Fruit fly (Drosophila melanogaster): ENCODE measurements around the gene CG9399.

CG9399 gene

DNA sequence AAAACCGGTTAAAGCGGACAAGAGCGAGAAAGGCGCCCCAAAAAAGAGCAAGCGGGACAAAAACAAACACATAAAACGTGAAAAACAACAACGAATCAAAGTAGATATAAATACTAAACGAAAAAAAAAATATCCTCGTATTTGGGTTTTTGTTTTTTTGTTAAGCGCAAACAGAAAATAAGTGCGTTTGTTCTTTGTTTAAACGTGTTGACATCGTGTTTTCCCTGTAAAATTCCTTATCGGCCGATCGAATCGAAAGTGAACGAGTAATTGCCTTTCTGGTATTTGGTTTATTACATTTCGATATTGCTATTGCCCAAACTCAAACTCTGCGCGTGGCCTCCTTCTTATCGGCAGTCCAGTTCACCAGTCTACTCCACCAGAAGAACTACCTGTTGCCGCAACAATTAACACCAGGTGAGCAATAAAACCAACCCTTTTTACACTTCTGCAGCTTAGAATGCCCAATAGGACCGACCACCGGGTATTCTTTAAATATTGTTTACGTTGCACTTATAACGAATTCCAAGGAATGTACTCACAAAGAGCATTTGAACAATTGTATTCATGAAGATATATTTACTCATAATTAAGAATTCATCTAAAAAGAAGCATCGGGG, 17.9 kb upstream of the CG9399 start:
- TF ChIP-seq sqz (GFP tag; optimal IDR thresholded peaks at IDR 0.05) (peak; percentile 56), CG11504 (tag; optimal IDR thresholded peaks at IDR 0.05) (peak; percentile 4), CG15696 (tag; optimal IDR thresholded peaks at IDR 0.05) (peak; percentile 3), Med (GFP tag) (peak; percentile 71), D19A (tag; optimal IDR thresholded peaks at IDR 0.05) (peak; percentile 88), Vsx1 (GFP tag; optimal IDR thresholded peaks at IDR 0.05) (peak; percentile 61), nom (GFP tag; optimal IDR thresholded peaks at IDR 0.05) (peak; percentile 16), Nf-YB (GFP tag; optimal IDR thresholded peaks at IDR 0.05) (no peak), grn (GFP tag; optimal IDR thresholded peaks at IDR 0.05) (peak; percentile 79), tll (GFP tag; optimal IDR thresholded peaks at IDR 0.05) (peak in 1 of 2 experiments; percentile 7), zen (tag; optimal IDR thresholded peaks at IDR 0.05) (peak; percentile 3), CG12769 (tag; optimal IDR thresholded peaks at IDR 0.05) (no peak), dmrt11E (tag; optimal IDR thresholded peaks at IDR 0.05) (peak; percentile 14), sens (GFP tag) (peak; percentile 75), gfzf (GFP tag; optimal IDR thresholded peaks at IDR 0.05) (no peak), CG4730 (GFP tag; IDR thresholded peaks at IDR 0.05) (no peak), ara (GFP tag; IDR thresholded peaks at IDR 0.05) (no peak), sd (tag; optimal IDR thresholded peaks at IDR 0.05) (peak; percentile 71), vvl (GFP tag; IDR thresholded peaks at IDR 0.05) (no peak), cad (GFP tag; optimal IDR thresholded peaks at IDR 0.05) (peak; percentile 53), aop (GFP tag; IDR thresholded peaks at IDR 0.05) (no peak), gsb-n (tag; optimal IDR thresholded peaks at IDR 0.05) (peak; percentile 2), Kr (GFP tag; optimal IDR thresholded peaks at IDR 0.05) (peak; percentile 63), Poxn (GFP tag; IDR thresholded peaks at IDR 0.05) (no peak), kah (GFP tag; optimal IDR thresholded peaks at IDR 0.05) (peak; percentile 29), kni (GFP tag; optimal IDR thresholded peaks at IDR 0.05) (peak; percentile 43), D (optimal IDR thresholded peaks at IDR 0.05) (no peak), D (GFP tag; optimal IDR thresholded peaks at IDR 0.05) (peak; percentile 1), sug (tag; optimal IDR thresholded peaks at IDR 0.05) (peak; percentile 11), Elba2 (GFP tag; optimal IDR thresholded peaks at IDR 0.05) (peak; percentile 89), gem (tag; optimal IDR thresholded peaks at IDR 0.05) (peak; percentile 10)

- TF ChIP-seq CG6689 (GFP tag; IDR thresholded peaks at IDR 0.05) (no peak), Ets97D (GFP tag; optimal IDR thresholded peaks at IDR 0.05) (peak; percentile 88), yki (optimal IDR thresholded peaks at IDR 0.05) (no peak), CG8944 (GFP tag; optimal IDR thresholded peaks at IDR 0.05) (peak; percentile 5), sug (tag; optimal IDR thresholded peaks at IDR 0.05) (peak; percentile 58), CG10654 (GFP tag; optimal IDR thresholded peaks at IDR 0.05) (peak; percentile 38), gem (tag; optimal IDR thresholded peaks at IDR 0.05) (peak; percentile 24), CG11398 (GFP tag; optimal IDR thresholded peaks at IDR 0.05) (peak; percentile 21), Trl (optimal IDR thresholded peaks at IDR 0.05) (no peak), Trl (GFP tag; optimal IDR thresholded peaks at IDR 0.05) (peak; percentile 63), caup (GFP tag; optimal IDR thresholded peaks at IDR 0.05; ENCODE audit: severe bottlenecking) (peak; percentile 64), crp (GFP tag; optimal IDR thresholded peaks at IDR 0.05) (peak in 1 of 2 experiments; percentile 66), CG7987 (GFP tag; optimal IDR thresholded peaks at IDR 0.05) (peak; percentile 8), CG14050 (GFP tag; IDR thresholded peaks at IDR 0.05) (no peak), CG43689 (GFP tag; IDR thresholded peaks at IDR 0.05) (no peak), CG12659 (GFP tag; optimal IDR thresholded peaks at IDR 0.05) (peak; percentile 89), Sry-β (GFP tag; optimal IDR thresholded peaks at IDR 0.05) (peak; percentile 30), CG4854 (GFP tag; optimal IDR thresholded peaks at IDR 0.05) (peak; percentile 3), Nf-YA (GFP tag; IDR thresholded peaks at IDR 0.05) (no peak), Fer3 (tag; optimal IDR thresholded peaks at IDR 0.05) (peak; percentile 33), HLHmδ (GFP tag; optimal IDR thresholded peaks at IDR 0.05) (peak; percentile 27)
Measured at dm6 chr3R:9590952-9591532, 17.0 kb upstream of the CG9399 start, which contains the start of the genes bocks and CG8312. bocks (minus strand) TSS chr3R:9591002. CG8312 (plus strand) TSS chr3R:9591309.

Measured in whole organism, embryonic.